Fruit fly (Drosophila melanogaster): ENCODE measurements around the gene C3G.

C3G gene

dm6 chrX:6852574-6852973 is 49.2 kb upstream of the C3G start (continued):
- TF ChIP-seq shn (GFP tag; optimal IDR thresholded peaks at IDR 0.05) (peak; percentile 90), HmgD (GFP tag; optimal IDR thresholded peaks at IDR 0.05) (peak; percentile 84), cg (GFP tag; optimal IDR thresholded peaks at IDR 0.05) (no peak), al (GFP tag; IDR thresholded peaks at IDR 0.05) (peak; percentile 58; the same call in 1 of the 2 replicates), CG11456 (GFP tag; IDR thresholded peaks at IDR 0.05) (peak; percentile 84), crc (GFP tag; optimal IDR thresholded peaks at IDR 0.05) (peak; percentile 88), CG6654 (GFP tag; optimal IDR thresholded peaks at IDR 0.05) (peak; percentile 71), CG2116 (GFP tag; optimal IDR thresholded peaks at IDR 0.05) (peak; percentile 90), ham (GFP tag; IDR thresholded peaks at IDR 0.05) (no peak), bowl (GFP tag; IDR thresholded peaks at IDR 0.05) (peak; percentile 12; the same call in 1 of the 2 replicates), seq (GFP tag; IDR thresholded peaks at IDR 0.05) (peak; percentile 86), CG10654 (GFP tag; optimal IDR thresholded peaks at IDR 0.05) (peak; percentile 90), Nf-YC (tag; optimal IDR thresholded peaks at IDR 0.05) (peak; percentile 86), dmrt99B (tag; optimal IDR thresholded peaks at IDR 0.05) (peak; percentile 92), inv (GFP tag; IDR thresholded peaks at IDR 0.05; ENCODE audit: partially characterized antibody) (no peak), hbn (GFP tag; IDR thresholded peaks at IDR 0.05; ENCODE audit: partially characterized antibody) (no peak), CG12769 (tag; optimal IDR thresholded peaks at IDR 0.05) (peak; percentile 95), jigr1 (GFP tag; IDR thresholded peaks at IDR 0.05) (peak; percentile 48; the same call in 1 of the 3 replicates), pfk (GFP tag; optimal IDR thresholded peaks at IDR 0.05) (peak; percentile 41), Hmr (GFP tag; optimal IDR thresholded peaks at IDR 0.05) (peak; percentile 91), CG11093 (GFP tag; IDR thresholded peaks at IDR 0.05) (peak; percentile 85), chinmo (GFP tag; IDR thresholded peaks at IDR 0.05; ENCODE audit: partially characterized antibody) (no peak), Bteb2 (GFP tag; optimal IDR thresholded peaks at IDR 0.05) (peak; percentile 84), Ets65A (GFP tag) (peak; percentile 99), TFAM (GFP tag; optimal IDR thresholded peaks at IDR 0.05) (peak; percentile 39), CG10431 (GFP tag; optimal IDR thresholded peaks at IDR 0.05) (peak; percentile 64), Oli (tag; optimal IDR thresholded peaks at IDR 0.05) (peak; percentile 92), CG18476 (GFP tag; optimal IDR thresholded peaks at IDR 0.05) (peak; percentile 89), Pdp1 (GFP tag; optimal IDR thresholded peaks at IDR 0.05) (peak; percentile 89 to 93), Fer3 (tag; optimal IDR thresholded peaks at IDR 0.05) (peak; percentile 93), sug (tag; optimal IDR thresholded peaks at IDR 0.05) (peak; percentile 94), luna (GFP tag; optimal IDR thresholded peaks at IDR 0.05) (peak; percentile 87), CG8388 (GFP tag; optimal IDR thresholded peaks at IDR 0.05) (peak; percentile 83), prd (optimal IDR thresholded peaks at IDR 0.05) (no peak), prd (GFP tag; IDR thresholded peaks at IDR 0.05) (peak; percentile 88), amos (GFP tag; IDR thresholded peaks at IDR 0.05; ENCODE audit: partially characterized antibody) (no peak; the same call in 1 of the 2 replicates), lilli (GFP tag; optimal IDR thresholded peaks at IDR 0.05) (peak; percentile 96), ara (GFP tag; IDR thresholded peaks at IDR 0.05) (peak; percentile 83), dan (GFP tag; IDR thresholded peaks at IDR 0.05) (no peak), Poxn (GFP tag; IDR thresholded peaks at IDR 0.05) (peak; percentile 43; the same call in 1 of the 2 replicates), Sin3A (optimal IDR thresholded peaks at IDR 0.05) (peak; percentile 43), esg (GFP tag; conservative IDR thresholded peaks at IDR 0.05) (peak; percentile 83), sna (GFP tag; IDR thresholded peaks at IDR 0.05; ENCODE audit: partially characterized antibody) (no peak; the same call in 1 of the 2 replicates), CG30403 (GFP tag; optimal IDR thresholded peaks at IDR 0.05) (peak; percentile 94), sens-2 (GFP tag; IDR thresholded peaks at IDR 0.05) (peak; percentile 69), dimm (GFP tag; IDR thresholded peaks at IDR 0.05) (peak; percentile 66), Taf1 (GFP tag; IDR thresholded peaks at IDR 0.05) (0 out of 2 replicates have a peak, but pooled peaks have one; percentile 28), Med (GFP tag) (peak; percentile 99), CG8944 (GFP tag; optimal IDR thresholded peaks at IDR 0.05) (peak; percentile 90), sqz (GFP tag; optimal IDR thresholded peaks at IDR 0.05) (peak; percentile 79), CG13296 (GFP tag; optimal IDR thresholded peaks at IDR 0.05) (peak; percentile 90)

Measured in whole organism, embryonic.